Worm (Caenorhabditis elegans) whole organism, young adult: ENCODE results near the gene M199.134.

Experiments
- D2030.7 ChIP-seq: fragments of 200-800 bp; sonication (Bioruptor generic); IDR thresholded peaks from 2 replicates; pipeline ENCODE4 v1.3.6; 2022; ENCODE audit warnings: missing genetic modification reagents, missing genetic modification characterization, missing compliant biosample characterization
- F49E8.2 ChIP-seq: sonication (generic microtip); optimal IDR thresholded peaks from 3 replicates; lab custom pipeline; 2017; ENCODE audit warnings: missing genetic modification characterization, mild to moderate bottlenecking, missing compliant biosample characterization, antibody characterized with exemption, moderate library complexity; ENCODE audit not compliant: insufficient read depth
- ama-1 ChIP-seq, 3 experiments: fragments of 150-350 bp in 1 of 3; sonication (generic microtip) in 2 of 3; optimal IDR thresholded peaks; 2 replicates each; lab custom pipeline; 2014 to 2018; ENCODE audit warnings: missing biosample characterization in 2 of 3, missing genetic modification characterization in 2 of 3, missing genetic modification reagents in 2 of 3
- cebp-1 ChIP-seq, 2 experiments: fragments of 200-800 bp in 1 of 2; sonication (Bioruptor generic) in 1 of 2; sonication (generic microtip) in 1 of 2; IDR thresholded peaks in 1 of 2; optimal IDR thresholded peaks in 1 of 2; 2 replicates each; pipeline versions ENCODE4 v1.3.6 to Lab custom; 2017 to 2022; ENCODE audit warnings: missing compliant biosample characterization in 2 of 2, missing genetic modification characterization in 2 of 2, mild to moderate bottlenecking in 1 of 2, missing genetic modification reagents in 1 of 2, moderate library complexity in 1 of 2
- ets-4 ChIP-seq: fragments of 200-800 bp; sonication (Bioruptor generic); optimal IDR thresholded peaks from 2 replicates; lab custom pipeline; 2018; ENCODE audit warnings: mild to moderate bottlenecking, missing genetic modification characterization, missing compliant biosample characterization
- him-1 ChIP-seq: sonication (generic microtip); optimal IDR thresholded peaks from 2 replicates; lab custom pipeline; 2016; ENCODE audit warnings: missing genotype, missing genetic modification reagents, missing genetic modification characterization, missing compliant biosample characterization
- lin-35 ChIP-seq, 3 experiments: fragments of 150-350 bp in 2 of 3; sonication (generic microtip) in 1 of 3; optimal IDR thresholded peaks; 2 replicates each; lab custom pipeline; 2014 to 2018; ENCODE audit warnings: missing biosample characterization in 3 of 3, missing genetic modification characterization in 3 of 3, missing genetic modification reagents in 3 of 3
- nfyb-1 ChIP-seq: fragments of 200-800 bp; sonication (Bioruptor generic); IDR thresholded peaks from 2 replicates; pipeline ENCODE4 v1.3.6; 2022; ENCODE audit warnings: missing genetic modification reagents, missing genetic modification characterization, missing compliant biosample characterization
- pha-4 ChIP-seq: fragments of 150-350 bp; sonication (generic microtip); optimal IDR thresholded peaks from 2 replicates; lab custom pipeline; 2014; ENCODE audit warnings: missing biosample characterization, missing genetic modification reagents, missing genetic modification characterization
- snpc-1.1 ChIP-seq: sonication (generic microtip); optimal IDR thresholded peaks from 2 replicates; lab custom pipeline; 2017; ENCODE audit warnings: missing genetic modification characterization, mild to moderate bottlenecking, missing compliant biosample characterization, antibody characterized with exemption, moderate library complexity, missing genotype, missing genetic modification reagents; ENCODE audit not compliant: insufficient read depth
- snpc-4 ChIP-seq, 5 experiments: fragments of 150-350 bp in 1 of 5; sonication (generic microtip) in 4 of 5; optimal IDR thresholded peaks; 2 replicates each; lab custom pipeline; 2014 to 2018; ENCODE audit warnings: missing genetic modification characterization in 5 of 5, missing biosample characterization in 3 of 5, antibody characterized with exemption in 2 of 5, mild to moderate bottlenecking in 2 of 5, missing compliant biosample characterization in 2 of 5, missing genotype in 2 of 5, moderate library complexity in 2 of 5, missing genetic modification reagents in 1 of 5
- unc-62 ChIP-seq: fragments of 150-350 bp; optimal IDR thresholded peaks from 2 replicates; lab custom pipeline; 2014; ENCODE audit warnings: missing biosample characterization, missing genetic modification reagents, missing genetic modification characterization
- zim-3 ChIP-seq: sonication (generic microtip); optimal IDR thresholded peaks from 2 replicates; lab custom pipeline; 2017; ENCODE audit warnings: mild to moderate bottlenecking, missing genetic modification characterization, moderate library complexity, missing compliant biosample characterization

ce11 chrIV:15127731-15128130, 14.7 kb upstream of the M199.134 start, which contains the start of gene M199.9:
- TF ChIP-seq lin-35 (GFP tag; optimal IDR thresholded peaks at IDR 0.05; lab: Kevin White, UChicago) (no peak), him-1 (tag; lab: Kevin White, UChicago) (no peak), ets-4 (no peak), unc-62 (no peak), nfyb-1 (GFP tag; lab: Robert Waterston, UW) (no peak), zim-3 (tag; lab: Kevin White, UChicago) (no peak), F49E8.2 (tag; lab: Kevin White, UChicago) (no peak), pha-4 (tag; lab: Kevin White, UChicago) (no peak), snpc-1.1 (tag; lab: Kevin White, UChicago) (no peak), snpc-4 (GFP tag; optimal IDR thresholded peaks at IDR 0.05; lab: Kevin White, UChicago) (no peak), snpc-4 (tag; optimal IDR thresholded peaks at IDR 0.05; lab: Kevin White, UChicago) (no peak), D2030.7 (GFP tag; lab: Robert Waterston, UW) (no peak), ama-1 (optimal IDR thresholded peaks at IDR 0.05; lab: Kevin White, UChicago) (no peak), ama-1 (GFP tag; optimal IDR thresholded peaks at IDR 0.05; lab: Kevin White, UChicago) (no peak), cebp-1 (GFP tag; IDR thresholded peaks at IDR 0.05; lab: Robert Waterston, UW) (no peak), cebp-1 (tag; optimal IDR thresholded peaks at IDR 0.05; lab: Kevin White, UChicago) (no peak)
